Fruit fly (Drosophila melanogaster) whole organism, adult: Measurements from ENCODE around the gene CG9932.

Experiments used
- CG11617 ChIP-seq: fragments of 200-800 bp; sonication (Bioruptor generic); optimal IDR thresholded peaks from 2 replicates; lab custom pipeline; 2017; ENCODE audit warnings: mild to moderate bottlenecking, missing biosample characterization, missing genetic modification reagents, missing genetic modification characterization
- CG12768 ChIP-seq: fragments of 200-800 bp; sonication (Bioruptor generic); optimal IDR thresholded peaks from 2 replicates; lab custom pipeline; 2017; ENCODE audit warnings: missing biosample characterization, missing genetic modification characterization, mild to moderate bottlenecking, moderate library complexity, missing genetic modification reagents
- CG14711 ChIP-seq: fragments of 200-800 bp; sonication (Bioruptor generic); optimal IDR thresholded peaks from 2 replicates; lab custom pipeline; 2018; ENCODE audit warnings: missing biosample characterization, mild to moderate bottlenecking, missing genetic modification characterization, moderate library complexity
- CG1620 ChIP-seq: fragments of 200-800 bp; sonication (Bioruptor generic); optimal IDR thresholded peaks from 2 replicates; lab custom pipeline; 2016; ENCODE audit warnings: missing biosample characterization, missing genetic modification characterization
- CG33017 ChIP-seq: fragments of 200-800 bp; sonication (Bioruptor generic); optimal IDR thresholded peaks from 2 replicates; lab custom pipeline; 2018; ENCODE audit warnings: missing biosample characterization, mild to moderate bottlenecking, missing genetic modification characterization, moderate library complexity
- CG5204 ChIP-seq: fragments of 200-800 bp; sonication (Bioruptor generic); optimal IDR thresholded peaks from 2 replicates; lab custom pipeline; 2016; ENCODE audit warnings: missing biosample characterization, missing genetic modification characterization
- CG7045 ChIP-seq: fragments of 200-800 bp; sonication (Bioruptor generic); optimal IDR thresholded peaks from 2 replicates; lab custom pipeline; 2017; ENCODE audit warnings: missing biosample characterization, mild to moderate bottlenecking, missing genetic modification characterization
- CG7101 ChIP-seq: fragments of 200-800 bp; sonication (Bioruptor generic); optimal IDR thresholded peaks from 2 replicates; lab custom pipeline; 2018; ENCODE audit warnings: missing biosample characterization, mild to moderate bottlenecking, missing genetic modification characterization, moderate library complexity
- Clk ChIP-seq: fragments of 200-800 bp; sonication (Bioruptor generic); optimal IDR thresholded peaks from 2 replicates; lab custom pipeline; 2017; ENCODE audit warnings: missing biosample characterization, missing genetic modification characterization
- Crg-1 ChIP-seq: fragments of 200-800 bp; sonication (Bioruptor generic); optimal IDR thresholded peaks from 2 replicates; lab custom pipeline; 2016; ENCODE audit warnings: missing biosample characterization, missing genetic modification characterization
- Hr96 ChIP-seq: fragments of 200-800 bp; sonication (Bioruptor generic); optimal IDR thresholded peaks from 2 replicates; lab custom pipeline; 2016; ENCODE audit warnings: missing biosample characterization, missing genetic modification characterization
- Mnt ChIP-seq: fragments of 200-800 bp; sonication (Bioruptor generic); optimal IDR thresholded peaks from 2 replicates; lab custom pipeline; 2016; ENCODE audit warnings: missing biosample characterization, mild to moderate bottlenecking, missing genetic modification characterization
- bab1 ChIP-seq: fragments of 200-800 bp; sonication (Bioruptor generic); optimal IDR thresholded peaks from 3 replicates; lab custom pipeline; 2019; ENCODE audit warnings: missing biosample characterization, mild to moderate bottlenecking, missing genetic modification characterization, moderate library complexity
- cic ChIP-seq: fragments of 200-800 bp; sonication (Bioruptor generic); optimal IDR thresholded peaks from 2 replicates; lab custom pipeline; 2017; ENCODE audit warnings: missing biosample characterization, mild to moderate bottlenecking, missing genetic modification characterization, moderate library complexity
- cnc ChIP-seq, 2 experiments: fragments of >200 bp; optimal IDR thresholded peaks; 2 replicates each; lab custom pipeline; 2017
- kay ChIP-seq: fragments of 200-800 bp; sonication (Bioruptor generic); peaks from one replicate; lab custom pipeline; 2016; ENCODE audit warnings: missing biosample characterization, missing genetic modification characterization, borderline replicate concordance
- pad ChIP-seq: fragments of 200-800 bp; sonication (Bioruptor generic); optimal IDR thresholded peaks from 3 replicates; lab custom pipeline; 2017; ENCODE audit warnings: missing biosample characterization, missing genetic modification characterization, mild to moderate bottlenecking, moderate library complexity, missing genetic modification reagents
- tj ChIP-seq: fragments of 200-800 bp; sonication (Bioruptor generic); optimal IDR thresholded peaks from 3 replicates; lab custom pipeline; 2017; ENCODE audit warnings: missing biosample characterization, mild to moderate bottlenecking, missing genetic modification characterization, moderate library complexity
- toe ChIP-seq: fragments of 200-800 bp; sonication (Bioruptor generic); optimal IDR thresholded peaks from 2 replicates; lab custom pipeline; 2016; ENCODE audit warnings: missing biosample characterization, missing genetic modification characterization

The CG9932 gene

dm6 chr2L:13074383-13074782, 14.4 kb upstream of the CG9932 start:
- TF ChIP-seq CG12768, result no peak
- no peak for TF ChIP-seq CG1620 (GFP tag; lab: Kevin White, UChicago)
- no peak for TF ChIP-seq Mnt (GFP tag; lab: Kevin White, UChicago)
- TF ChIP-seq kay (GFP tag; lab: Kevin White, UChicago), result no peak
- TF ChIP-seq CG7045 (GFP tag; lab: Kevin White, UChicago), result no peak
- TF ChIP-seq pad, result no peak

DNA sequence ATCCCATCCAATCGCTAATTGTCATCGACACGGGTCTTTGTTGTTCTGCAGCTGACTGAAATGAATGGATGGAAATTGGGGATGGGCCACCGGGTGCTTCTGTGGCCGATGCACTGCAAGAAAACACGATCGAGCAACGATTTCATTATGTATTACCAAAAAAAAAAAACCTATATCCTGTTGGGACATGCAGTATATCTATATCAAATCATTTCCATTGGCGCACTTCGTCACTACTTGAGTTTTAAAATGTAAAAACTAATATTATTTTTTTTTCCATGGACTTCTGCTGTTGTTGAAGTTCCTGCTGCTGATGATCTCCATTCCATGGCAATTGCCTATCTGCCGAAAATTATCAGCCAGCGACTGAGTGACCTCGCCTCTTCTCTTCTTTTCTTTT, 13.9 kb upstream of the CG9932 start:
- TF ChIP-seq CG14711 (tag; lab: Kevin White, UChicago), result no peak
- no peak for TF ChIP-seq Crg-1 (GFP tag; lab: Kevin White, UChicago)
- TF ChIP-seq cnc (optimal IDR thresholded peaks at IDR 0.05; lab: Kevin White, UChicago), result no peak
- no peak for TF ChIP-seq toe (GFP tag; lab: Kevin White, UChicago)
- TF ChIP-seq CG7045 (GFP tag; lab: Kevin White, UChicago), result no peak
- no peak for TF ChIP-seq Clk (GFP tag; lab: Kevin White, UChicago)
- no peak for TF ChIP-seq CG7101
- TF ChIP-seq Mnt (GFP tag; lab: Kevin White, UChicago), result no peak
- TF ChIP-seq pad, result no peak
- no peak for TF ChIP-seq kay (GFP tag; lab: Kevin White, UChicago)
- TF ChIP-seq CG11617 (GFP tag; lab: Kevin White, UChicago), result no peak
- TF ChIP-seq CG33017 (tag; lab: Kevin White, UChicago), result no peak
- no peak for TF ChIP-seq bab1 (GFP tag; lab: Kevin White, UChicago)

DNA sequence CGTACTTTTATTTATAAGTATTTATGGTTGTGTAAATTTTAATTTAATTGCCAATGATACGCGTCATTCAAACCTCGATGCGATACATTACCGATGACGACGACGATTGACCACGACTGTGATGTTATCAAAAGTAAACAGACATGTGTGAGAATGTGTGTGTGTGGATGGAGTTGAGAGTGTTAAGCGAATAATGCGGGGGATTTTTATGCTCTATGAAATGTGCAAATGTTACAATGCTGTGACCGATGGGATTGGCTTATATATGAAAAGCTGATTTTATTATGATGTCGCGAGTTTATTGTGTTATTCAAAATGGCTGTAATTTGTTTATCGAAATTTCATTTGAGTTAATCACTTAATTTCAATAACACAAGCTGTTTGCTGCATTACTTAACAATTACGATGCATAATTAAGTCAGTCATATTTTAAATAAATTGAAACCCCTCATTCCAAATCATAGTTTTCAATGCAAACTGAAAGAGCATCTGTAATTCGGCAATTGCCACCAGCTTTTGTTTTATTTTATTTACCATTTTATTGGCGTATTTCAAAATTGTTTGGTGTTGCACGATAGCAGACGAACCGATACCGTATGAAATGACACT, 12.9 kb upstream of the CG9932 start:
- peak; percentile 41 for TF ChIP-seq kay (GFP tag; lab: Kevin White, UChicago)
- TF ChIP-seq CG14711 (tag; lab: Kevin White, UChicago), result no peak

- TF ChIP-seq CG5204 (GFP tag; lab: Kevin White, UChicago) (no peak), CG1620 (GFP tag; lab: Kevin White, UChicago) (no peak), CG7045 (GFP tag; lab: Kevin White, UChicago) (no peak)
Observed at dm6 chr2L:13071290-13071689, 11.3 kb upstream of the CG9932 start.

DNA sequence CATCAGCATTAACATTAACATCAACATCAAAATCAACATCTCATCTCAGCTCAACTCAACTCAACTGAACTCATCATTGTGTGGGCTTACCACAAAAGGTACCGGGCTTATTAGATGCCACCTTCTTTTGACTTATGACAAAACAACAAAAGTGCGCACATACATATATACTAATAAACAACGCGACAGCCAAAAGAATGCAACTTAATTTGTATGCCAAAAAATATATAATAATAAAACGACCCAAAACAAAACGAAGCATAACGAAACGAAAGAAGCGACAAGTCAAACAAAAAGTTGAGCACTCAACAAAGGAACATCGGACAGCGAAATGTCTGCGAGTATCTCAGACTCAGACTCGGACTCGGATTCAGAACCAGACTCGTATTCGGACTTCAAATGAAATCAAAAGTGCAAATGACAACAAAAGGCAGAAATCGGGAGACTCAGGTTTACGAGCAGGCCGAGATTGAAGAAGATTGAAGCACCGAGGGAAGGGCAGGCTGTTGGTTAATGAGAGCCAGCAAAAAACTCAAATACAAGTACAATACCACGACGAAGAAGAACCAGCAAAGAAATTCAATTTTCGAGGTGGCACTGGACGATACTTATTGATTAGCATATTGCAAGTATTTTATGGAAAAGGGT, 9.8 kb upstream of the CG9932 start:
- peak; percentile 91 for TF ChIP-seq kay (GFP tag; lab: Kevin White, UChicago)
- no peak for TF ChIP-seq cnc (optimal IDR thresholded peaks at IDR 0.05; lab: Kevin White, UChicago)
- TF ChIP-seq tj (GFP tag; lab: Kevin White, UChicago), result peak; percentile 44
- TF ChIP-seq CG14711 (tag; lab: Kevin White, UChicago), result no peak

- TF ChIP-seq cic (GFP tag; lab: Kevin White, UChicago) (peak; percentile 68), kay (GFP tag; lab: Kevin White, UChicago) (peak; percentile 77), CG7101 (no peak)
Observed at dm6 chr2L:13068533-13069398, 8.8 kb upstream of the CG9932 start.

- TF ChIP-seq CG7101, result no peak
- TF ChIP-seq cnc (optimal IDR thresholded peaks at IDR 0.05; lab: Kevin White, UChicago), result no peak
- no peak for TF ChIP-seq cic (GFP tag; lab: Kevin White, UChicago)
- no peak for TF ChIP-seq CG33017 (tag; lab: Kevin White, UChicago)
- no peak for TF ChIP-seq toe (GFP tag; lab: Kevin White, UChicago)
- no peak for TF ChIP-seq kay (GFP tag; lab: Kevin White, UChicago)
- no peak for TF ChIP-seq Hr96 (GFP tag; lab: Kevin White, UChicago)
- no peak for TF ChIP-seq CG7045 (GFP tag; lab: Kevin White, UChicago)
- TF ChIP-seq pad, result no peak
- TF ChIP-seq Mnt (GFP tag; lab: Kevin White, UChicago), result no peak
- no peak for TF ChIP-seq CG1620 (GFP tag; lab: Kevin White, UChicago)
Observed at dm6 chr2L:13065916-13066315, 6.0 kb upstream of the CG9932 start.
